Fruit fly (Drosophila melanogaster) ovary, adult (tissue): ENCODE data around the gene CG17380.

Experiments used
- CG17801 ChIP-seq: fragments of 200-800 bp; optimal IDR thresholded peaks from 2 replicates; lab custom pipeline; 2019; ENCODE audit warnings: missing biosample characterization, mild to moderate bottlenecking, missing genetic modification characterization, moderate library complexity; ENCODE audit not compliant: partially characterized antibody

CG17380 gene

dm6 chr3R:23403628-23404027, at the start of gene CG17380:
Gene CG17380, minus strand, starts transcription at chr3R:23403728.
- no peak for TF ChIP-seq CG17801 (GFP tag; lab: Kevin White, UChicago)

- TF ChIP-seq CG17801 (GFP tag; lab: Kevin White, UChicago) = no peak
These were observed 41.9 kb upstream of the CG17380 start for dm6 chr3R:23445249-23445916.

- no peak for TF ChIP-seq CG17801 (GFP tag; lab: Kevin White, UChicago)
These were observed 34.8 kb upstream of the CG17380 start for dm6 chr3R:23438184-23438787.

- no peak for TF ChIP-seq CG17801 (GFP tag; lab: Kevin White, UChicago)
These were observed 27.8 kb upstream of the CG17380 start for dm6 chr3R:23431355-23431754.

dm6 chr3R:23425929-23426328, 22.4 kb upstream of the CG17380 start, which contains the start of gene CG43694:
Gene CG43694, minus strand, starts transcription at chr3R:23426029.
- TF ChIP-seq CG17801 (GFP tag; lab: Kevin White, UChicago) = no peak

dm6 chr3R:23425107-23425506, 21.6 kb upstream of the CG17380 start:
- no peak for TF ChIP-seq CG17801 (GFP tag; lab: Kevin White, UChicago)

dm6 chr3R:23421925-23422324, 18.4 kb upstream of the CG17380 start:
- no peak for TF ChIP-seq CG17801 (GFP tag; lab: Kevin White, UChicago)

dm6 chr3R:23417650-23418049, 14.1 kb upstream of the CG17380 start:
- TF ChIP-seq CG17801 (GFP tag; lab: Kevin White, UChicago) = no peak

- TF ChIP-seq CG17801 (GFP tag; lab: Kevin White, UChicago) = no peak
These were observed 13.1 kb upstream of the CG17380 start for dm6 chr3R:23416579-23416978.

- TF ChIP-seq CG17801 (GFP tag; lab: Kevin White, UChicago) = no peak
These were observed 4.4 kb upstream of the CG17380 start for dm6 chr3R:23407880-23408279.

dm6 chr3R:23405209-23405608, 1.7 kb upstream of the CG17380 start, which contains the start of gene Ir94e:
Gene Ir94e, plus strand, starts transcription at chr3R:23405509.
- TF ChIP-seq CG17801 (GFP tag; lab: Kevin White, UChicago) = no peak

dm6 chr3R:23402508-23402907, 1.0 kb downstream of the CG17380 start, which contains the start of gene Ir94d:
Gene Ir94d, plus strand, starts transcription at chr3R:23402808.
- TF ChIP-seq CG17801 (GFP tag; lab: Kevin White, UChicago) = no peak

dm6 chr3R:23401519-23401918, 2.0 kb downstream of the CG17380 start:
- no peak for TF ChIP-seq CG17801 (GFP tag; lab: Kevin White, UChicago)

dm6 chr3R:23399679-23400078, 3.8 kb downstream of the CG17380 start:
- TF ChIP-seq CG17801 (GFP tag; lab: Kevin White, UChicago) = no peak

- TF ChIP-seq CG17801 (GFP tag; lab: Kevin White, UChicago) = no peak
These were observed 4.5 kb downstream of the CG17380 start for dm6 chr3R:23398979-23399378.
